Worm (Caenorhabditis elegans): Measurements from ENCODE around the gene nlp-7.
A peak's percentile ranks its signal among the peaks of the same experiment; 100 is the strongest.

nlp-7 gene

ce11 chrX:8592881-8593280, at the start of gene nlp-7:
Gene nlp-7, plus strand, starts transcription at chrX:8593181.
- no peak for TF ChIP-seq W03F9.2 (tag; optimal IDR thresholded peaks at IDR 0.05)
- no peak for TF ChIP-seq dao-5 (tag; optimal IDR thresholded peaks at IDR 0.05)
- no peak for TF ChIP-seq him-1 (tag; optimal IDR thresholded peaks at IDR 0.05)

- TF ChIP-seq dao-5 (tag; optimal IDR thresholded peaks at IDR 0.05) (no peak), W03F9.2 (tag; optimal IDR thresholded peaks at IDR 0.05) (peak; percentile 78), him-1 (tag; optimal IDR thresholded peaks at IDR 0.05) (peak; percentile 29)
These were observed 47.0 kb upstream of the nlp-7 start, which contains the start of gene sdha-1 for ce11 chrX:8545971-8546442. Gene sdha-1, minus strand, starts transcription at chrX:8546021.

ce11 chrX:8549026-8549425, 44.0 kb upstream of the nlp-7 start, which contains the start of gene D2021.4:
Gene D2021.4, minus strand, starts transcription at chrX:8549073.
- no peak for TF ChIP-seq W03F9.2 (tag; optimal IDR thresholded peaks at IDR 0.05)
- no peak for TF ChIP-seq him-1 (tag; optimal IDR thresholded peaks at IDR 0.05)
- no peak for TF ChIP-seq dao-5 (tag; optimal IDR thresholded peaks at IDR 0.05)

DNA sequence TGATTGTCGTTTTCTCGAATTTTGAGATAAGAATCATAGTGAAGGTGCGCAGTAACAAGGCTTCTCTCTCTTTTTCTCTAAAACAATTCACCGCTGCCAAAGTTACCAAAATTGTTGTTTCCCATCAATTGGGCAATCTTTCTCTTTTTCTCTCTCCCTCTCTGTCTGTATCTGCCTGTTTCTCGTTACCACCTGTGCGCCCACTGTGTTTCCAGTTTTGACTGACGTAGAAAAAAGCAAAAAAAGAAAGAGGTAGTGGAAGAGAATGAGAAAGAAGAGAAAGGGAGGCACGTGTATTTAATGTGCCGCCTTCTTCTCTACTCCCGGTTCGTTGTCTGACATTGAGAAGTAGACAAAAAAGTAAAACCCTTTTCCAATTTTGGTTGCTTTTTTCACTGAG, 42.9 kb upstream of the nlp-7 start:
- no peak for TF ChIP-seq W03F9.2 (tag; optimal IDR thresholded peaks at IDR 0.05)

- TF ChIP-seq W03F9.2 (tag; optimal IDR thresholded peaks at IDR 0.05) (no peak), dao-5 (tag; optimal IDR thresholded peaks at IDR 0.05) (no peak), him-1 (tag; optimal IDR thresholded peaks at IDR 0.05) (no peak)
These were observed 41.2 kb upstream of the nlp-7 start, which contains the start of gene dhhc-14 for ce11 chrX:8551687-8552327. Gene dhhc-14, plus strand, starts transcription at chrX:8552277.

DNA sequence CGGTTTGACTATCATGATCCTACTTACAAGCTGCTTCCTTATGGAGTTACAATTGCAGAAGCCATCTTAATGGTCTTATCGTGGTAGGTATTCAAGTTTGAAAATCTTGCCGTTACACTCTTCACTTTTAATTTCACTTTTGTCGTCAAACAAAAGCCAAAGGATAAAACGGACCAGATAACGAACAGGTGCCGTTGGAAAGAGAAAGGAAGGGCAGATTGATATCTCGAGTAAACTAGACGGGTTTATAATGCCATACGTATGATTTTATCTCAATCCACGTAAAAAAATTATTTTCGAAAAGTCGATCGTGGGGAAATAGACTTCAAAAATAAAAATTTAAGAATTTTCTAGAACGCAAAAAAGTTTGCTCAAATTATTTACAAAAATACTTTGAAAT, 39.0 kb upstream of the nlp-7 start:
- TF ChIP-seq W03F9.2 (tag; optimal IDR thresholded peaks at IDR 0.05) (no peak), him-1 (tag; optimal IDR thresholded peaks at IDR 0.05) (no peak), dao-5 (tag; optimal IDR thresholded peaks at IDR 0.05) (no peak)

ce11 chrX:8556614-8557196, 36.3 kb upstream of the nlp-7 start, which contains the start of gene utx-1:
Gene utx-1, plus strand, starts transcription at chrX:8557146.
- TF ChIP-seq W03F9.2 (tag; optimal IDR thresholded peaks at IDR 0.05) (no peak), dao-5 (tag; optimal IDR thresholded peaks at IDR 0.05) (no peak), him-1 (tag; optimal IDR thresholded peaks at IDR 0.05) (no peak)

- no peak for TF ChIP-seq W03F9.2 (tag; optimal IDR thresholded peaks at IDR 0.05)
- no peak for TF ChIP-seq him-1 (tag; optimal IDR thresholded peaks at IDR 0.05)
- no peak for TF ChIP-seq dao-5 (tag; optimal IDR thresholded peaks at IDR 0.05)
These were observed 30.4 kb upstream of the nlp-7 start for ce11 chrX:8562586-8562985.

- TF ChIP-seq W03F9.2 (tag; optimal IDR thresholded peaks at IDR 0.05) (no peak), dao-5 (tag; optimal IDR thresholded peaks at IDR 0.05) (no peak), him-1 (tag; optimal IDR thresholded peaks at IDR 0.05) (no peak)
These were observed 29.1 kb upstream of the nlp-7 start for ce11 chrX:8563663-8564450.

DNA sequence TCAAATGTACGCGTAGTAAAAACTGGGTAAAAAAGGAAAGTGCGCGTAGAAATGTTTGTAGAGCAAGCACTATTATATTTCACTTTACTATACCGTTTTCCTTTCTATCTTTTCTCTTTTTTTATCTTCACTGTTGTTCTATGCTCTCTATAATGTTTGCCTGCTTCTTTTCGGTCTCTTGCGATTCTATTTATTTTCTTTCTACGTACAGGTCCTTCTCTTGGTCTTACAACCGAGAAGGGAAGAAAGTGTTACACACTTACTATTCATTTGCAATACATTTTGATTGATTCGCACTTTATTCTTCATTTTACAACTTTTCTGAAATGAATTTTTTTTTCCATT, 28.6 kb upstream of the nlp-7 start:
- no peak for TF ChIP-seq him-1 (tag; optimal IDR thresholded peaks at IDR 0.05)
- TF ChIP-seq W03F9.2 (tag; optimal IDR thresholded peaks at IDR 0.05), result no peak
- no peak for TF ChIP-seq dao-5 (tag; optimal IDR thresholded peaks at IDR 0.05)

DNA sequence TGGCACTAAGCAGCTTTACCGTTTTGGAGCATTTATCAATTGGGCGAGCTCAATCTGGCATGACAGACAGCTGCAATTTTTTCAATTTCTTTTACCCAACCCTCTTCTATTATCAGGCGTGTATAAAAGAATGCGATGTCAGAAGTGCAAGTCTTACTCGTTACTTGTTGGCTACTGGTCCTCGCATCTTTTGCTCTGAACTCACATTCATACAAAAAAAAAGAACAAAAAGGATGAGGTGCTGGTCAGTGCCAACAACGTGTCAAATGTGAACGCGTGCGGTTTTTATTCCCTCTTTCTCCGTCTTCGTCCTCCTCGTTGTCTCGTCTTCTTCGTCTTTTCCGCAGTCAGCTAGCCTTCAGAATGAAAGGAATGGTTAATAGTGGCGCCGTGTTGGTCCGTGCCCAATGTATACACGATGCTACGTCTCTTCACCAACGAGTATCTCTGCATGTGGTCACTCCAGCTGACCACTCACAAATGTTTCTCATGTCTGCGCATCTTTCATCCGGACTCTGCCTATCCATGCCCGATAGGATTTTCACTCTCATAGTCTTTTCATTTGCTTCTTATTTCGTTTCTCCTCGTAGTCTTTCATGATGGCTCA, 27.1 kb upstream of the nlp-7 start:
- no peak for TF ChIP-seq W03F9.2 (tag; optimal IDR thresholded peaks at IDR 0.05)
- no peak for TF ChIP-seq dao-5 (tag; optimal IDR thresholded peaks at IDR 0.05)
- TF ChIP-seq him-1 (tag; optimal IDR thresholded peaks at IDR 0.05), result no peak

DNA sequence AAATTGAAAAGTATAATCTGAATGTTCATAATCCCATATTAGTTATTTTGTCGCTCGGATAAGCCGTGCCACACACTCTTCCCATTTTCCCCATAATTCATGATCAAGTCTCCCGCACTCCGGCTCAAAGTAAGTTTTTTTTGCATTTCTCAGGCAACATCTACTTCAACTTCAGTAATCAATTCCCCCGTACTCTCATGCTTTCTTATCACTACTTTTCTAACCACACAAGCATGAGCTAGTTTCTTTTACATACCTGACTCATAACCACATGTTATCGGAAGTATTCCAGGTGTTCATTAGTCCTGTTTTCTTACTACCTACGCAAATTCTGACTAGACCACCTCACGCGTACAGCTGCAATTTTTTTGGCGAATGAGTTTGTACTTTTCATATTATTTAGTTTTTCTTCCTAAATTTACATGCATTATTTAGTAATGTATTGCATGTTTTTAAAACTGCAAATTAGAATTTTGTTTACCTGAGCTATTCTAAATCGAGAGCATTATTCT, 26.4 kb upstream of the nlp-7 start:
- no peak for TF ChIP-seq dao-5 (tag; optimal IDR thresholded peaks at IDR 0.05)
- no peak for TF ChIP-seq him-1 (tag; optimal IDR thresholded peaks at IDR 0.05)
- TF ChIP-seq W03F9.2 (tag; optimal IDR thresholded peaks at IDR 0.05), result no peak

ce11 chrX:8567166-8567565, 25.8 kb upstream of the nlp-7 start:
- no peak for TF ChIP-seq him-1 (tag; optimal IDR thresholded peaks at IDR 0.05)
- no peak for TF ChIP-seq W03F9.2 (tag; optimal IDR thresholded peaks at IDR 0.05)
- no peak for TF ChIP-seq dao-5 (tag; optimal IDR thresholded peaks at IDR 0.05)

Data from whole organism, L4/young adult.